Fruit fly (Drosophila melanogaster) whole organism, adult: Measurements from ENCODE around the gene HBS1.

Experiments
- CG14711 ChIP-seq: fragments of 200-800 bp; sonication (Bioruptor generic); optimal IDR thresholded peaks from 2 replicates; lab custom pipeline; 2018; ENCODE audit warnings: missing biosample characterization, mild to moderate bottlenecking, missing genetic modification characterization, moderate library complexity
- CG33017 ChIP-seq: fragments of 200-800 bp; sonication (Bioruptor generic); optimal IDR thresholded peaks from 2 replicates; lab custom pipeline; 2018; ENCODE audit warnings: missing biosample characterization, mild to moderate bottlenecking, missing genetic modification characterization, moderate library complexity
- CG5204 ChIP-seq: fragments of 200-800 bp; sonication (Bioruptor generic); optimal IDR thresholded peaks from 2 replicates; lab custom pipeline; 2016; ENCODE audit warnings: missing biosample characterization, missing genetic modification characterization
- CG7045 ChIP-seq: fragments of 200-800 bp; sonication (Bioruptor generic); optimal IDR thresholded peaks from 2 replicates; lab custom pipeline; 2017; ENCODE audit warnings: missing biosample characterization, mild to moderate bottlenecking, missing genetic modification characterization
- CG7101 ChIP-seq: fragments of 200-800 bp; sonication (Bioruptor generic); optimal IDR thresholded peaks from 2 replicates; lab custom pipeline; 2018; ENCODE audit warnings: missing biosample characterization, mild to moderate bottlenecking, missing genetic modification characterization, moderate library complexity
- Crg-1 ChIP-seq: fragments of 200-800 bp; sonication (Bioruptor generic); optimal IDR thresholded peaks from 2 replicates; lab custom pipeline; 2016; ENCODE audit warnings: missing biosample characterization, missing genetic modification characterization
- Mnt ChIP-seq: fragments of 200-800 bp; sonication (Bioruptor generic); optimal IDR thresholded peaks from 2 replicates; lab custom pipeline; 2016; ENCODE audit warnings: missing biosample characterization, mild to moderate bottlenecking, missing genetic modification characterization
- bab1 ChIP-seq: fragments of 200-800 bp; sonication (Bioruptor generic); optimal IDR thresholded peaks from 3 replicates; lab custom pipeline; 2019; ENCODE audit warnings: missing biosample characterization, mild to moderate bottlenecking, missing genetic modification characterization, moderate library complexity
- cnc ChIP-seq, 2 experiments: fragments of >200 bp; optimal IDR thresholded peaks; 2 replicates each; lab custom pipeline; 2017
- kay ChIP-seq: fragments of 200-800 bp; sonication (Bioruptor generic); peaks from one replicate; lab custom pipeline; 2016; ENCODE audit warnings: missing biosample characterization, missing genetic modification characterization, borderline replicate concordance
- ovo ChIP-seq: fragments of 200-800 bp; sonication (Bioruptor generic); optimal IDR thresholded peaks from 2 replicates; lab custom pipeline; 2016; ENCODE audit warnings: missing biosample characterization, missing genetic modification characterization
- pad ChIP-seq: fragments of 200-800 bp; sonication (Bioruptor generic); optimal IDR thresholded peaks from 3 replicates; lab custom pipeline; 2017; ENCODE audit warnings: missing biosample characterization, missing genetic modification characterization, mild to moderate bottlenecking, moderate library complexity, missing genetic modification reagents
- tj ChIP-seq: fragments of 200-800 bp; sonication (Bioruptor generic); optimal IDR thresholded peaks from 3 replicates; lab custom pipeline; 2017; ENCODE audit warnings: missing biosample characterization, mild to moderate bottlenecking, missing genetic modification characterization, moderate library complexity
- toe ChIP-seq: fragments of 200-800 bp; sonication (Bioruptor generic); optimal IDR thresholded peaks from 2 replicates; lab custom pipeline; 2016; ENCODE audit warnings: missing biosample characterization, missing genetic modification characterization

- TF ChIP-seq ovo (GFP tag; lab: Kevin White, UChicago) (no peak), CG5204 (GFP tag; lab: Kevin White, UChicago) (no peak), CG7045 (GFP tag; lab: Kevin White, UChicago) (no peak), CG14711 (tag; lab: Kevin White, UChicago) (no peak), cnc (optimal IDR thresholded peaks at IDR 0.05; lab: Kevin White, UChicago) (no peak), Mnt (GFP tag; lab: Kevin White, UChicago) (no peak), kay (GFP tag; lab: Kevin White, UChicago) (no peak), toe (GFP tag; lab: Kevin White, UChicago) (no peak), CG33017 (tag; lab: Kevin White, UChicago) (no peak), bab1 (GFP tag; lab: Kevin White, UChicago) (no peak), tj (GFP tag; lab: Kevin White, UChicago) (no peak), CG7101 (no peak), Crg-1 (GFP tag; lab: Kevin White, UChicago) (no peak), pad (GFP tag; lab: Kevin White, UChicago) (no peak)
These were observed 45.1 kb upstream of the HBS1 start, which contains the start of gene dsb for dm6 chr3L:1910107-1910506.
